ENCODE assay signal across 1 fruit fly cellular context in the genomic region with DNA sequence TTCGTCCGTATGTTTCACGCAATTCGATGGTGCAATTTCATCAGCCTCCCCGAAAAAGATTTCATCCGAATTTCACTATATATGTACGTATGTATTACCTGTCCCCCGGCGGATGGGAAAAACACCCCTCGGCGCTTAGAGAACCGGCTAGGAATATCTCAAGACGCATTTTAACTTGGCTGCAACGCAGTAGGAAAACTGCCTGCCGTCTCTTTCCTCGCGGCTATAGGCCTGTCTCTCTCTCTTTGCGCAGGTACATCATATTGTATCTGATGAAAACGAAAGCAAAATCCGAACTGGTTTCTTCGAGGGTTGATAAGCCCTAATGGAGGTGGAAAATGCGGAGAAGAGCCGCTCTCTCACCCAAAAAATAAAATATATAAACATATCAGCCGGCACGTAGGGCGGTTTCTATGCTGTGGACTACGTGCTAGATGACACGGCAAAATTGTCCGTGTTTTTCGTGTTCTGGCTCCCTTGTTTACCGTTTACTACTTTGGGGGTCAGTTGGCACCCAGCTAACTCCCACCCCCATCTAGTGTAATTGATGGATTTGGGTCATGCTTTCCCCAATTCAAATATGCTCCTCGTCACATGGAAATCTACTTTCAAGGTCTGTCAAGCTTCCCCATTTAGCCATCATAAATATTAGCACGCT.
TF ChIP-seq lines count a peak whose summit lies in the region.

No protein-coding gene starts in this region.

TF ChIP-seq in whole organism, embryonic, 481 proteins besides CTCF, POLR2A, EP300 and RAD21 (continued from another document):
- TF ChIP-seq D19B (GFP tag; optimal IDR thresholded peaks at IDR 0.05; lab: Kevin White, UChicago) = no peak
- TF ChIP-seq CG9932 (GFP tag; IDR thresholded peaks at IDR 0.05; lab: Robert Waterston, UW) = no peak
- no peak for TF ChIP-seq Atf-2 (GFP tag; optimal IDR thresholded peaks at IDR 0.05; lab: Kevin White, UChicago)
- no peak for TF ChIP-seq dm (GFP tag; optimal IDR thresholded peaks at IDR 0.05; lab: Kevin White, UChicago)
- TF ChIP-seq zen (tag; optimal IDR thresholded peaks at IDR 0.05; lab: Kevin White, UChicago) = peak; percentile 10
- no peak for TF ChIP-seq schlank (tag; optimal IDR thresholded peaks at IDR 0.05; lab: Kevin White, UChicago)
- no peak for TF ChIP-seq dati (GFP tag; IDR thresholded peaks at IDR 0.05; lab: Robert Waterston, UW)
- TF ChIP-seq C15 (GFP tag; IDR thresholded peaks at IDR 0.05; lab: Robert Waterston, UW) = no peak
- no peak for TF ChIP-seq YL-1 (GFP tag; optimal IDR thresholded peaks at IDR 0.05; lab: Kevin White, UChicago)
- peak; percentile 68 for TF ChIP-seq Deaf1 (tag; optimal IDR thresholded peaks at IDR 0.05; lab: Kevin White, UChicago)
- TF ChIP-seq Ets97D (GFP tag; optimal IDR thresholded peaks at IDR 0.05; lab: Kevin White, UChicago) = no peak
- no peak for TF ChIP-seq vvl (GFP tag; IDR thresholded peaks at IDR 0.05; lab: Robert Waterston, UW)
- TF ChIP-seq Bgb (GFP tag; IDR thresholded peaks at IDR 0.05; lab: Robert Waterston, UW; ENCODE audit: partially characterized antibody) = no peak
- TF ChIP-seq PHDP (tag; optimal IDR thresholded peaks at IDR 0.05; lab: Kevin White, UChicago) = no peak
- TF ChIP-seq CrebB (tag; optimal IDR thresholded peaks at IDR 0.05; lab: Kevin White, UChicago) = no peak
- TF ChIP-seq CG8388 (GFP tag; optimal IDR thresholded peaks at IDR 0.05; lab: Kevin White, UChicago) = no peak
- no peak for TF ChIP-seq CG6854 (GFP tag; optimal IDR thresholded peaks at IDR 0.05; lab: Kevin White, UChicago)
- peak; percentile 98 for TF ChIP-seq Blimp-1 (GFP tag; optimal IDR thresholded peaks at IDR 0.05; lab: Kevin White, UChicago)
- no peak for TF ChIP-seq CG16863 (GFP tag; optimal IDR thresholded peaks at IDR 0.05; lab: Kevin White, UChicago)
- no peak for TF ChIP-seq bowl (GFP tag; IDR thresholded peaks at IDR 0.05; lab: Robert Waterston, UW)
- no peak for TF ChIP-seq al (GFP tag; IDR thresholded peaks at IDR 0.05; lab: Robert Waterston, UW)
- TF ChIP-seq ewg (GFP tag; optimal IDR thresholded peaks at IDR 0.05; lab: Kevin White, UChicago) = peak; percentile 81
- TF ChIP-seq CG13287 (GFP tag; IDR thresholded peaks at IDR 0.05; lab: Robert Waterston, UW; ENCODE audit: partially characterized antibody) = 0 out of 2 replicates have a peak, but pooled peaks have one; percentile 6
- TF ChIP-seq jumu (GFP tag; optimal IDR thresholded peaks at IDR 0.05; lab: Kevin White, UChicago) = no peak
- no peak for TF ChIP-seq CG7928 (GFP tag; optimal IDR thresholded peaks at IDR 0.05; lab: Kevin White, UChicago)
- no peak for TF ChIP-seq otp (GFP tag; IDR thresholded peaks at IDR 0.05; lab: Robert Waterston, UW)
- no peak for TF ChIP-seq CG12391 (tag; optimal IDR thresholded peaks at IDR 0.05; lab: Kevin White, UChicago)
- no peak for TF ChIP-seq Oaz (GFP tag; IDR thresholded peaks at IDR 0.05; lab: Robert Waterston, UW)
- no peak for TF ChIP-seq Xbp1 (GFP tag; optimal IDR thresholded peaks at IDR 0.05; lab: Kevin White, UChicago)
- TF ChIP-seq CG2712 (tag; optimal IDR thresholded peaks at IDR 0.05; lab: Kevin White, UChicago) = no peak
- no peak for TF ChIP-seq CG2678 (tag; optimal IDR thresholded peaks at IDR 0.05; lab: Kevin White, UChicago)
- no peak for TF ChIP-seq CG5180 (GFP tag; optimal IDR thresholded peaks at IDR 0.05; lab: Kevin White, UChicago)
- no peak for TF ChIP-seq gcm (GFP tag; optimal IDR thresholded peaks at IDR 0.05; lab: Kevin White, UChicago)
- peak; percentile 45 for TF ChIP-seq CG33557 (GFP tag; optimal IDR thresholded peaks at IDR 0.05; lab: Kevin White, UChicago)
- TF ChIP-seq ftz-f1 (GFP tag; optimal IDR thresholded peaks at IDR 0.05; lab: Kevin White, UChicago) = no peak
- no peak for TF ChIP-seq CG10654 (GFP tag; optimal IDR thresholded peaks at IDR 0.05; lab: Kevin White, UChicago)
- peak; percentile 44 for TF ChIP-seq Nf-YC (tag; optimal IDR thresholded peaks at IDR 0.05; lab: Kevin White, UChicago)
- TF ChIP-seq lmd (GFP tag; IDR thresholded peaks at IDR 0.05; lab: Robert Waterston, UW) = no peak
- no peak for TF ChIP-seq CG17912 (GFP tag; optimal IDR thresholded peaks at IDR 0.05; lab: Kevin White, UChicago)
- TF ChIP-seq CG4617 (GFP tag; optimal IDR thresholded peaks at IDR 0.05; lab: Kevin White, UChicago; ENCODE audit: borderline replicate concordance) = no peak
- no peak for TF ChIP-seq CG2889 (GFP tag; IDR thresholded peaks at IDR 0.05; lab: Robert Waterston, UW)
- TF ChIP-seq oc (tag; optimal IDR thresholded peaks at IDR 0.05; lab: Kevin White, UChicago) = no peak
- no peak for TF ChIP-seq CG4424 (GFP tag; optimal IDR thresholded peaks at IDR 0.05; lab: Kevin White, UChicago)
- TF ChIP-seq cad (GFP tag; optimal IDR thresholded peaks at IDR 0.05; lab: Kevin White, UChicago) = no peak
- no peak for TF ChIP-seq lov (optimal IDR thresholded peaks at IDR 0.05; lab: Kevin White, UChicago)
- 0 out of 3 replicates have a peak, but pooled peaks have one; percentile 60 for TF ChIP-seq lov (GFP tag; IDR thresholded peaks at IDR 0.05; lab: Robert Waterston, UW)
- peak; percentile 38; the same call in 1 of the 3 replicates for TF ChIP-seq CG34224 (GFP tag; IDR thresholded peaks at IDR 0.05; lab: Robert Waterston, UW; ENCODE audit: partially characterized antibody)
- no peak for TF ChIP-seq MESR4 (GFP tag; optimal IDR thresholded peaks at IDR 0.05; lab: Kevin White, UChicago)
- TF ChIP-seq jigr1 (GFP tag; IDR thresholded peaks at IDR 0.05; lab: Robert Waterston, UW) = no peak
- TF ChIP-seq Side (GFP tag; optimal IDR thresholded peaks at IDR 0.05; lab: Kevin White, UChicago) = no peak
- peak; percentile 93 for TF ChIP-seq CG10321 (GFP tag; IDR thresholded peaks at IDR 0.05; lab: Robert Waterston, UW)
- no peak for TF ChIP-seq CG8290 (GFP tag; optimal IDR thresholded peaks at IDR 0.05; lab: Kevin White, UChicago)
- peak in 1 of 2 experiments; percentile 7 for TF ChIP-seq CG8290 (tag; optimal IDR thresholded peaks at IDR 0.05; lab: Kevin White, UChicago)
- no peak for TF ChIP-seq CG14965 (GFP tag; optimal IDR thresholded peaks at IDR 0.05; lab: Kevin White, UChicago; ENCODE audit: borderline replicate concordance)
- no peak for TF ChIP-seq CG14667 (GFP tag; IDR thresholded peaks at IDR 0.05; lab: Robert Waterston, UW)
- peak; percentile 13 for TF ChIP-seq nerfin-1 (tag; optimal IDR thresholded peaks at IDR 0.05; lab: Kevin White, UChicago)
- no peak for TF ChIP-seq chn (GFP tag; optimal IDR thresholded peaks at IDR 0.05; lab: Kevin White, UChicago)
- peak; percentile 70; the same call in 1 of the 4 replicates for TF ChIP-seq chinmo (GFP tag; IDR thresholded peaks at IDR 0.05; lab: Robert Waterston, UW; ENCODE audit: partially characterized antibody)
- TF ChIP-seq Mrtf (GFP tag; IDR thresholded peaks at IDR 0.05; lab: Robert Waterston, UW) = no peak
- peak; percentile 71 for TF ChIP-seq kni (GFP tag; optimal IDR thresholded peaks at IDR 0.05; lab: Kevin White, UChicago)
- no peak for TF ChIP-seq Doc2 (GFP tag; IDR thresholded peaks at IDR 0.05; lab: Robert Waterston, UW)
- peak; percentile 73 for TF ChIP-seq CG15479 (GFP tag; optimal IDR thresholded peaks at IDR 0.05; lab: Kevin White, UChicago)
- TF ChIP-seq sr (GFP tag; IDR thresholded peaks at IDR 0.05; lab: Robert Waterston, UW) = no peak
- TF ChIP-seq CG18619 (GFP tag; optimal IDR thresholded peaks at IDR 0.05; lab: Kevin White, UChicago) = no peak
- TF ChIP-seq CG14860 (GFP tag; IDR thresholded peaks at IDR 0.05; lab: Robert Waterston, UW; ENCODE audit: partially characterized antibody) = no peak
- no peak for TF ChIP-seq zfh1 (GFP tag; IDR thresholded peaks at IDR 0.05; lab: Robert Waterston, UW)
- no peak for TF ChIP-seq Bteb2 (GFP tag; optimal IDR thresholded peaks at IDR 0.05; lab: Kevin White, UChicago)
- TF ChIP-seq CG32772 (GFP tag; IDR thresholded peaks at IDR 0.05; lab: Robert Waterston, UW) = no peak
- TF ChIP-seq CG4404 (GFP tag; IDR thresholded peaks at IDR 0.05; lab: Robert Waterston, UW) = no peak
- no peak for TF ChIP-seq sd (tag; optimal IDR thresholded peaks at IDR 0.05; lab: Kevin White, UChicago)
- no peak for TF ChIP-seq ken (GFP tag; IDR thresholded peaks at IDR 0.05; lab: Robert Waterston, UW)
- TF ChIP-seq trem (tag; optimal IDR thresholded peaks at IDR 0.05; lab: Kevin White, UChicago) = no peak
- no peak for TF ChIP-seq Hand (GFP tag; optimal IDR thresholded peaks at IDR 0.05; lab: Kevin White, UChicago)
- TF ChIP-seq bab2 (GFP tag; optimal IDR thresholded peaks at IDR 0.05; lab: Kevin White, UChicago) = no peak
- no peak for TF ChIP-seq Nf-YB (GFP tag; optimal IDR thresholded peaks at IDR 0.05; lab: Kevin White, UChicago)
- peak; percentile 77 for TF ChIP-seq CG13894 (tag; optimal IDR thresholded peaks at IDR 0.05; lab: Kevin White, UChicago)
- peak; percentile 55; the same call in 1 of the 2 replicates for TF ChIP-seq crol (GFP tag; IDR thresholded peaks at IDR 0.05; lab: Robert Waterston, UW)
- no peak for TF ChIP-seq Sin3A (optimal IDR thresholded peaks at IDR 0.05; lab: Kevin White, UChicago)
- no peak for TF ChIP-seq phol (tag; optimal IDR thresholded peaks at IDR 0.05; lab: Kevin White, UChicago)
- no peak for TF ChIP-seq cg (GFP tag; optimal IDR thresholded peaks at IDR 0.05; lab: Kevin White, UChicago)
- TF ChIP-seq tap (tag; optimal IDR thresholded peaks at IDR 0.05; lab: Kevin White, UChicago) = no peak
- TF ChIP-seq gcm2 (GFP tag; optimal IDR thresholded peaks at IDR 0.05; lab: Kevin White, UChicago) = no peak
- 0 out of 3 replicates have a peak, but pooled peaks have one; percentile 14 for TF ChIP-seq CG34422 (GFP tag; IDR thresholded peaks at IDR 0.05; lab: Robert Waterston, UW)
- TF ChIP-seq CG6791 (GFP tag; IDR thresholded peaks at IDR 0.05; lab: Robert Waterston, UW; ENCODE audit: partially characterized antibody) = 0 out of 3 replicates have a peak, but pooled peaks have one; percentile 22
- TF ChIP-seq ase (GFP tag; IDR thresholded peaks at IDR 0.05; lab: Robert Waterston, UW) = no peak
- peak; percentile 56 for TF ChIP-seq grn (GFP tag; optimal IDR thresholded peaks at IDR 0.05; lab: Kevin White, UChicago)
- TF ChIP-seq sug (tag; optimal IDR thresholded peaks at IDR 0.05; lab: Kevin White, UChicago) = peak; percentile 6
- peak; percentile 79 for TF ChIP-seq CG1832 (GFP tag; optimal IDR thresholded peaks at IDR 0.05; lab: Kevin White, UChicago)
- peak; percentile 34 to 49 for TF ChIP-seq Trl (optimal IDR thresholded peaks at IDR 0.05; lab: Kevin White, UChicago)
- no peak for TF ChIP-seq Trl (GFP tag; optimal IDR thresholded peaks at IDR 0.05; lab: Kevin White, UChicago)
- no peak for TF ChIP-seq nau (GFP tag; optimal IDR thresholded peaks at IDR 0.05; lab: Kevin White, UChicago)
- peak; percentile 43; the same call in 1 of the 2 replicates for TF ChIP-seq CG32767 (GFP tag; IDR thresholded peaks at IDR 0.05; lab: Robert Waterston, UW)
- TF ChIP-seq NK7.1 (GFP tag; optimal IDR thresholded peaks at IDR 0.05; lab: Kevin White, UChicago) = no peak
